Worm (Caenorhabditis elegans) whole organism, midembryonic: Measurements from ENCODE around the gene cutl-4.

Source experiments
- T22C8.4 ChIP-seq: fragments of 200-800 bp; sonication (Bioruptor generic); IDR thresholded peaks from 2 replicates; pipeline ENCODE4 v1.3.6; 2022; ENCODE audit warnings: missing genetic modification characterization, missing compliant biosample characterization
- flt-1 ChIP-seq: fragments of 200-800 bp; sonication (Bioruptor generic); IDR thresholded peaks from 2 replicates; pipeline ENCODE4 v1.3.6; 2022; ENCODE audit warnings: missing genetic modification characterization, missing compliant biosample characterization
- klf-2 ChIP-seq: fragments of 200-800 bp; sonication (Bioruptor generic); conservative IDR thresholded peaks from 2 replicates; pipeline ENCODE4 v1.3.6; 2022; ENCODE audit warnings: missing genetic modification reagents, missing genetic modification characterization, missing compliant biosample characterization
- med-1 ChIP-seq: sonication (generic microtip); optimal IDR thresholded peaks from 2 replicates; lab custom pipeline; 2017; ENCODE audit warnings: missing genetic modification characterization, mild to moderate bottlenecking, missing compliant biosample characterization, antibody characterized with exemption, missing genetic modification reagents; ENCODE audit not compliant: insufficient read depth
- tab-1 ChIP-seq: fragments of 200-800 bp; sonication (Bioruptor generic); IDR thresholded peaks from 2 replicates; pipeline ENCODE4 v1.3.6; 2022; ENCODE audit warnings: missing genetic modification characterization, missing compliant biosample characterization
- ztf-29 ChIP-seq: fragments of 200-800 bp; sonication (Bioruptor generic); IDR thresholded peaks from 2 replicates; pipeline ENCODE4 v1.3.6; 2022; ENCODE audit warnings: missing genetic modification reagents, missing genetic modification characterization, missing compliant biosample characterization

DNA sequence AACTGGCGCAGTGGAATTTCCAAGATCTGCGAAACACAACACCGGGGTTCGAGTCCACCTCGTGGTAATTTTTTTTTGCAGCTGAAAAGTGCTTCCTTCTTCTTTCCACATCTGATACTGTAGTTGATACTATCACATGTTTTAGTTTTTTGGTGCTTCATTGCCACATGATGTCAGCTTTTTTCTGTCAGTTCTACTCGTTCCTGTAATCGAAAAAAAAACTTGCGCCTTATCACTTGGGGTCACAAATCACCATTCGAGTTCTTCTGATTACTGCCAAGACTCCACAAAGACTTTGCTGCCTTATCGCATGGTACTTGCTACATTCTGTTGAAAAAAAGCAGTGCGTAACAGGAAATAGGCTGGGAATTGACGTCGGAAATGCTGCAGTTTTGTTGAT is 18.0 kb downstream of the cutl-4 start:
- no peak for TF ChIP-seq med-1 (GFP tag; lab: Kevin White, UChicago)
- no peak for TF ChIP-seq tab-1 (GFP tag; lab: Robert Waterston, UW)
- no peak for TF ChIP-seq ztf-29 (GFP tag; lab: Robert Waterston, UW)
- TF ChIP-seq klf-2 (GFP tag; lab: Robert Waterston, UW) = no peak
- no peak for TF ChIP-seq T22C8.4 (GFP tag; lab: Robert Waterston, UW)
- no peak for TF ChIP-seq flt-1
